Fruit fly (Drosophila melanogaster) Kc167 (cell line): ENCODE results near the gene CG2975.

ENCODE experiments used
- Myc ChIP-seq: fragments of >200 bp; optimal IDR thresholded peaks from 2 replicates; lab custom pipeline; 2017; ENCODE audit warnings: missing external identifiers
- Sin3A ChIP-seq: fragments of >200 bp; optimal IDR thresholded peaks from 2 replicates; lab custom pipeline; 2018; ENCODE audit warnings: missing external identifiers
- h ChIP-seq: fragments of >200 bp; optimal IDR thresholded peaks from 3 replicates; lab custom pipeline; 2018; ENCODE audit warnings: missing external identifiers
- insv ChIP-seq: fragments of >200 bp; optimal IDR thresholded peaks from 3 replicates; lab custom pipeline; 2018; ENCODE audit warnings: missing external identifiers
- psq ChIP-seq: fragments of >200 bp; optimal IDR thresholded peaks from 2 replicates; lab custom pipeline; 2017; ENCODE audit warnings: missing external identifiers
- ttk ChIP-seq: sonication (Bioruptor generic); optimal IDR thresholded peaks from 2 replicates; lab custom pipeline; 2017; ENCODE audit warnings: missing external identifiers

The CG2975 gene

DNA sequence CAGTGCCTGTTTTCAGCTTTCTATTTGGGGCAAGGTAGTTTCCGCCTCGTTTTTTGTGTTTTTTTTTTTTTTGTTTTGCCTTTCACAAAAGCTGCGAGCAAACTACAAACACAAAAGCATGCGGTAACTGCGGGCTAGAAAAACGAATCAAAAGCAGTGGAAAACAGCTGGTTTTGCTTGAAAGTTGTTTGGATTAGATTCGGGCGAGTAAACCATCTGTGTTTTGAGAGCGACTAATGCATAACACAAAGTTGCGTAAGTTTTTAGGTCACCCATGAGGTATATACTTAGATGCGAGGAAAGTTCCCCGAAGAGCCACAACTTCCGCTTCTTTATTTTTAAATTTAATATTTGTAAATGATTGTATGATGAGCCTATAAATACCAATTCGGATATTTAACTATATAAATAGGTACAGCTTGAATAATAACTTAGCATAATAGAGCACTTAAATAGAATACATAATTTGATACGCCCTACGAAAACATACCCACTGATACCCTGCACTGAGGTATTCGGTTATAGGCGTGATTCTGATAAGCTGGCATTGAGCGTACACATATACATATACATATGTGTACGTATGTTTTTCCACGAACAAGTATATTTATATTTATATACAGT is 32.5 kb downstream of the CG2975 start:
- TF ChIP-seq psq (lab: Kevin White, UChicago) (no peak), Myc (lab: Kevin White, UChicago) (no peak), insv (lab: Kevin White, UChicago) (no peak), Sin3A (lab: Kevin White, UChicago) (no peak), h (lab: Kevin White, UChicago) (no peak), ttk (lab: Kevin White, UChicago) (no peak)

DNA sequence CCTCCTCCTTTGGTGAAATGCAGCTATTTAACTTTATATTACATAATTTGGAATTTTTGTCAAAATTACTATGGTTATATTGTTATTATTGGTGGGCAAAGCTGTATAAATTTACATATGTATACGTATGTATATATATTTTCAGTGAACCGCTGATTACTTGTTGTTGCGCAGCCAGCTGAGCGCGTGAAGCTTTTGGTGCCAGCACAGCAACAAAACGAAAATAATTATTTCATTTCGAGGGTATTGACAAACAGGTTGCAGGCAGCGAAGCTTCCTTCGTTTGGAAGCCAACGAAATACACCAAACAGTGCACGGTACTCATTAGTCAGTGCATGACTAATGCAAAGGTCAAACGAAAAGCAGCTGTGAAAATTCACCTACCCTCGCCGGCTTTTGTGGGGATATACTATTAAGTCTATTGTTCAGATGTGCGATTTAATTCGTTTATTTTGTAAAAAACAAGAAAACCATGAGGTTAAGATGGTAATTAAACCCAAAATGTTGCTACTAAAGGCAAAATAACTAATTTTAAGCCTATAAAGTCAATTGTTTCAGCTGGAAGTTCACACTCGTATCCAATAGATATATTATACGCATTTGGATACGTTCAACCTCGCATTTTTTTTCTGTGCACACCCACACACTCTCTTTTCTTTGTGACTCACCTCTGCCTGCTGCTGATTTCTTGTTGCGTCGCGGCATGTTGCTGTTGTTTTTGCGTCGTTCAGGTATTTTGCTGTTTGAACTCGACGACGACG is 33.2 kb downstream of the CG2975 start:
- TF ChIP-seq Myc (lab: Kevin White, UChicago) (no peak), Sin3A (lab: Kevin White, UChicago) (no peak), h (lab: Kevin White, UChicago) (no peak), psq (lab: Kevin White, UChicago) (no peak), ttk (lab: Kevin White, UChicago) (no peak), insv (lab: Kevin White, UChicago) (no peak)

DNA sequence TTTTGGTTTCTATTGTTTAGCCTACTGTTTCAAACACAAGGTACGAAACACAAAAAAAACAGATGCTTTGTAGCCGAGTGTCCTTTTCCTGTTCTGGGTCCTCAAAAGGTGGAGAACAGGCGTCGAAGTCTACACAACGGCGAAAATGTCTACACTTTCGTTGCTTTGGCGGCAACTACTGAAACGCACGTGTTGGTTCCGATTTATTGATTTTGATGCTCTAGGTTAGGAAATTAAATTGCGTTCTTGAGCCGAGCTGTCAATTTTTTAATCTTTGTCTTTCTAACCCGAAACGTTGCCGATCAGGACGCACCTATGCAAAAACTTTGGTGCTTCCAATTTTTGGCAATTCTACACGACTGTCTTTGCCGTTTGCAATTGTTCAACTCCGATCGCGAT is 33.8 kb downstream of the CG2975 start:
- no peak for TF ChIP-seq h (lab: Kevin White, UChicago)
- no peak for TF ChIP-seq insv (lab: Kevin White, UChicago)
- no peak for TF ChIP-seq ttk (lab: Kevin White, UChicago)
- TF ChIP-seq psq (lab: Kevin White, UChicago): no peak
- TF ChIP-seq Sin3A (lab: Kevin White, UChicago): no peak
- TF ChIP-seq Myc (lab: Kevin White, UChicago): no peak

DNA sequence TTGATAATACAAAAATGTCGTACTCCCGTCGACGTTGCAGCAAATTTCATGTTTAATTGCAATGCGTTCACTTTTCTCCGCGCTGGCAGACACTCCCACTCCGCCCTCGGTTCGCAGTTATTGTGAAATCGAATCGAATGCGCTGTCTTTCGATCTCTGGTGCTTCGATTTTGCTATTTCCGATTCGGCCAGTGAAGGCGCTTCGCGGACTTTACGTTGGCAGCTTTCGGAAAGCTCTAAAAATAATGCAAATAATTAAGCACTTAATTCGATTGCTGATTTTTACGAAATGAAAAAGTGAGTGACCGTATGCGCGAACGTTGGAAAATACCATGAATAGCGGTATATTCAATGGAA is 34.2 kb downstream of the CG2975 start, which contains the start of gene Ifrd1:
Gene Ifrd1 (minus strand): TSS at position 305 of the 357 bp plus-strand sequence.
- TF ChIP-seq insv (lab: Kevin White, UChicago): no peak

DNA sequence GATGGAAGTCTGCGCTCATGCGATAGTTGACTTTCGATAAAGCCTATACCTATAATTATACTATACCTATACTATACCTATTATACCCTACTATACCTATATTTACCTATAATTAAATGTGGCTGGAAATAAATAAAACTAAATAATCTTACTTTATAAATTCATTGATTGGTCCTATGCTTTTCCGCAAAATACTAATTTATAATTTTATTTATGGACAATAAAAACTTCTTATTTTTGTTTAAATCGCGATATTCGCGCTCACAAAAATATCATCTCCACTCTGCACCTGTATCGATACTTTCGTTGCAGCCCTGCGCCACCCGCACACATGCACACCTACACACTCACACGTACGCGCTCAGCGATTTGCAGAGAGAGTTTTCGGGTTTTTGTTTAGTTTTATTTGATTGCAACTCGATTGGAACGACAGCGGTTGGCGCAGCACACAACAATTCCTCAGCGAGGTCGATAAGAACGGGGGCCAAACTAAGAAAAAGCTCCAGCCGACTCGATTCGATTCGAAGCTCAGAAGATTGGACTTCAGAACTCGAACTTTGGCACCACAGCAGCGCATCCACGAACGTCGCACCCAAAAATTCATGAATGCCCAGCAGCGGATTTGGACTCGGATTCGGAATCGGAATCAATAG is 34.7 kb downstream of the CG2975 start, which contains the start of gene CG8814:
Gene CG8814 (plus strand): TSS at position 349 of the 653 bp plus-strand sequence.
- TF ChIP-seq psq (lab: Kevin White, UChicago): no peak
- TF ChIP-seq insv (lab: Kevin White, UChicago): no peak

DNA sequence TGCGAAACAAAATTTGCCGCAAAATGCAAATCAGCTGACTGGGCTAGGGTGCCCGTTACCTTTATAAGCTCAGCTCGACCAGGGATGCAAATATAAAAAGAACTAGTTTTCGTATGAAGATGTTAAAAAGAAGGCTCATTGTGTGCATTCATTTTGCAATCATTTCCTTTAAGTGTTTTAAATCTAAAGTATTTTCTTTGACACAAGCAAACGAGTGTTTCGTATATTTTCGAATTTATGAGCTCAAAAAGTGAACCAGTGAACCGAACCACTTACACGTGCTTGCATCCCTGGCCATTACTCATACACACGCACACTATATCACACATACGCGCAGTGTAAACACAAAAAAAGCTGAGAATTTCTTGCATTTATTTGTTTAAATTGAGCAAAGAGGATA is 38.3 kb downstream of the CG2975 start, which contains the start of the genes Prx6a and Sbat:
Gene Prx6a (minus strand): TSS at position 45 of the 400 bp plus-strand sequence.
Gene Sbat (plus strand): TSS at position 157 of the 400 bp plus-strand sequence.
- TF ChIP-seq Sin3A (lab: Kevin White, UChicago): no peak
- TF ChIP-seq psq (lab: Kevin White, UChicago): no peak
- no peak for TF ChIP-seq h (lab: Kevin White, UChicago)
- TF ChIP-seq insv (lab: Kevin White, UChicago): no peak
- no peak for TF ChIP-seq Myc (lab: Kevin White, UChicago)
- TF ChIP-seq ttk (lab: Kevin White, UChicago): no peak

DNA sequence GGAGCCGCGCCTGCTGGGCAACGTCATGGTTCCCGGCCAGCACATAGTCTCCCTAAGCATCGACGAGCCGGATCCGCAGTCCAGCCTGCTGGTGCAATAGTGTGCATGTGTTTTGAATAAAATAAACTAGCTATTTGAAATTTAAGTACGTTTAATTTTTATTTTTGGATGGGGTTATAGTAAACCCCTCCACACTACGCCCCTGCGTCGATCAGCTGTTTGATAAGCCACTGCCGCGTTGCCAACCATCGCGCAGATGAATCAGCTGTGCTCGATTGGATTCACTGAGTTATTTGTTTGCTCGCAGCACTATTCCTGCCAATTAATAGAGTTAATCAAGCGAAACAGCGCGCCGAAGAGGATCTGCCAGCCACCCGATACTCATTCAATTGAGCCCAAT is 38.9 kb downstream of the CG2975 start, which contains the start of gene RabGGTb:
Gene RabGGTb (plus strand): TSS at position 254 of the 400 bp plus-strand sequence.
- TF ChIP-seq h (lab: Kevin White, UChicago) (no peak), Myc (lab: Kevin White, UChicago) (no peak), Sin3A (lab: Kevin White, UChicago) (no peak), insv (lab: Kevin White, UChicago) (no peak), psq (lab: Kevin White, UChicago) (no peak), ttk (lab: Kevin White, UChicago) (no peak)

DNA sequence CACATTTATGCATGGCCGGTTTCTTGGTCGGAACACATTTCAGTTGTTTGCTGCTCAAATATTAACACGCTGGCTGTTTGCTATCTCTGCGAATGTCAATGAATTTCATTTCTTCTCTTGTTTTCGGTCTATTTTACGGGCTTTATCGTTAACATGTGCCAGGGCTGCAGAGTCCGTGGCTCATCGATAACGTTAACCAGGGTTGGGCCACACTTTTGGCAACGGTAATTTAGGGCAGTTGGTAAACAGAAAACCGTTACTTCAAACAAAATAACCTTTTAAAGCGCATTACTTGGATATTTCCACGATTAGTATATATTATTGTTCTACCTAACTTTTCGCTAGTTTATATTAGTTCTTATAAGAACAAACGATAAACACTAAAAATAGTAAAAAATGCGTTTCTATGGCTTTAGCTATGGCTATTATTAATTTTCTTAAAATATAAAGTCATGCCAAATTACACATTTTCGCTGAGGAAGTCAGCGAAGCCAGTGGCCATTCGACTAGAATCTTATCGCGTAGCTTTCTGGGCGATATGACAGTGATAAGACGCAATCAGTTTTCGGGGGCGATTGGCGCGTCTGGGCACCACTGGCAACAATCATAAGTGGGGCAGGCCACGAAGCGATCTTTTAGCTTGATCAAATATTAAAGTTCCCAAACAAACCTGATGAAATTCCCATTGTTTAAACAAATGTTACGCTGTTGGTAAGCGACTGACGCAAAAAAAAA is 43.2 kb downstream of the CG2975 start:
- TF ChIP-seq insv (lab: Kevin White, UChicago) (no peak), Sin3A (lab: Kevin White, UChicago) (no peak), ttk (lab: Kevin White, UChicago) (no peak), Myc (lab: Kevin White, UChicago) (no peak), psq (lab: Kevin White, UChicago) (no peak), h (lab: Kevin White, UChicago) (no peak)

DNA sequence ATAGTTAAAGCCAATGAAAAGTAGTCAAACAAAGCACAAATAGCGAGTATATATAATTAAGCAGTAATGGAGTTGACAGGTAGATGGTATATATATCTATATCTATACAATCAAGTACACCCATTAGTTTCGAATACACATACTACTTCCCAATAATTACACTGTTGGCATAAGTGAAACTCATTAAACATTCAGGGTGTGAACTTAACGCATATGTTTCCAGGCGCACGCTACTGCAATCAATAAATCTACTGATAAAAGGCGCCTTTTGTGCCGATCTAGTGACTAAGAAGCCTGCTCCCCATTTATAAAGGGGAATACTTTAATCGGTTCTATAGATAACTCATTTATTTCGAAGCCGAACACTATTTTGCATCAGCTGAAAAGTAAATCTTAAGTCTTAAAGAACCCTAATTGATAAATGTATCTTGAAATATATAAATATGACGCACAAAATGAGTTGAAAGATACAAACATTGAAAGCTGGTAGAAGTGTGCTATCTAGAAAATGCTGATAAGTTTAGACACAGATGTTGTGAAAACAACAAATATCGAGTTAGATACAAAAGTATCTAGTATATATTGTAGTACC is 43.9 kb downstream of the CG2975 start:
- TF ChIP-seq insv (lab: Kevin White, UChicago) (no peak), ttk (lab: Kevin White, UChicago) (no peak), psq (lab: Kevin White, UChicago) (no peak), h (lab: Kevin White, UChicago) (no peak), Sin3A (lab: Kevin White, UChicago) (no peak), Myc (lab: Kevin White, UChicago) (no peak)

DNA sequence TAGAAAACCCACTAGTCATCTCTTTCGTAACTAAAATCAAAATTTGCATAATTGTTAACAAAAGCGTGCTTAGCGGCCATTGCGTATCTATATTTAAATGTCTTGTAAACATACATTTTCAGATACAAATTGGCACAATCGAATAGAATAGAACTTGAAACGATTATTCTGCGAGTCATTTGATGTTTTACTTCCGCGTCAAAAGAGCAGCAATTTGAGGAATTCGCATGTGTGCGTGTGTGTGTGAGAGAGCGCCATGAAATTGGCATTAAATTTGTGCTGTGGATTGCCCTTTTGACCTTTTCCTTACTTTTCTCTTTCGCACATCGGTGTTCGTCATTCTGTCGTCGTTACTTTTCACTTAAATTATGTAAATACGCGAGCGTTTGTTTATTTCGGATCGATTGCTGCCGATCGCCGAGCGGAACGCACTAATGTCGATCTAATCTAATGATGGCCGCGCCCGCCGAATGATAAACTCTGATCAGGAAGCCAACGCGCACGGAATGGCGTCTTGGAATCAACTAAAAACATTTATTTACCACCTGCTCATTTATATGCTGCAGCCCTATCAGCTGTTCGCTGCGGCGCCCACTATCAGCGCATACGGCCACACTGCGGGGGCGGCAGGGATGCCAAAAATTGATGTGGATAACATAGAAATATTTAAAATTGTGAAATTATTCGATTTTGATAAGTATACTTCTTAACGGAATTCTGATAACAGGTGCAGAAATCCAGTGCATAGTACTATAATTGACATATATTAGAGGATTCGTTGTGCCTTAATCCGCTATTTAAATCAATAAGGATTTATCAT is 45.0 kb downstream of the CG2975 start:
- TF ChIP-seq Sin3A (lab: Kevin White, UChicago): no peak
- no peak for TF ChIP-seq h (lab: Kevin White, UChicago)
- TF ChIP-seq psq (lab: Kevin White, UChicago): no peak
- no peak for TF ChIP-seq insv (lab: Kevin White, UChicago)
- no peak for TF ChIP-seq ttk (lab: Kevin White, UChicago)
- no peak for TF ChIP-seq Myc (lab: Kevin White, UChicago)
